Fruit fly (Drosophila melanogaster): ENCODE results near the gene tay.
A peak's percentile ranks its signal among the peaks of the same experiment; 100 is the strongest.

The tay gene

DNA sequence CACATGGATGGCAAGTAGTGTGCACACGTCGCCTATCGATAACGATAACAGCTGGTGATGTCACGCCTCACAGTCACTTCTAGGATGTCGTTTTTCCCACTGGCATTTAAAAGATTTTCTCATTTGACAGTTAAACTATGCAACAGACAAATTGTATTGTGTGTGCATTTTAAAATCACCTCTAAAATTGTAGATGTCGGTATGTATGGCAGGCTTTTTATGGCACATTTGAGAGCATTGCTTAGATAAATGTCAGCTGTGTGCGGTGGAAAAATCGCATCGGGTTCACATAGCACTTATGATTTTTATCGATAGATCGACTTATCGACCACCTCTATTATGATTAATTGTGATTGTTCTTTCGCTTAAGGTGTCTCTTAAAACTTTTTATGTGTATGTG lies 43.0 kb downstream of the tay start, which contains the start of the genes ArgRS and CG8578 (continued):
- peak; percentile 29 for TF ChIP-seq CG11762 (GFP tag; optimal IDR thresholded peaks at IDR 0.05; ENCODE audit: insufficient read depth)
- TF ChIP-seq Hr4 (GFP tag; optimal IDR thresholded peaks at IDR 0.05) = peak; percentile 72
- no peak for TF ChIP-seq CG8319 (GFP tag; optimal IDR thresholded peaks at IDR 0.05)
- TF ChIP-seq Hr39 (GFP tag; optimal IDR thresholded peaks at IDR 0.05) = peak; percentile 60
- peak; percentile 80 for TF ChIP-seq Eip75B (GFP tag; optimal IDR thresholded peaks at IDR 0.05)
- peak; percentile 28 for TF ChIP-seq acj6 (GFP tag; optimal IDR thresholded peaks at IDR 0.05)
- TF ChIP-seq Ets21C (GFP tag; optimal IDR thresholded peaks at IDR 0.05) = peak; percentile 44
- TF ChIP-seq Ets96B (tag; optimal IDR thresholded peaks at IDR 0.05) = no peak
- peak; percentile 27 for TF ChIP-seq Sox15 (GFP tag; optimal IDR thresholded peaks at IDR 0.05)
- peak; percentile 43 for TF ChIP-seq esn (GFP tag; optimal IDR thresholded peaks at IDR 0.05)
- TF ChIP-seq fkh (GFP tag; optimal IDR thresholded peaks at IDR 0.05) = no peak

DNA sequence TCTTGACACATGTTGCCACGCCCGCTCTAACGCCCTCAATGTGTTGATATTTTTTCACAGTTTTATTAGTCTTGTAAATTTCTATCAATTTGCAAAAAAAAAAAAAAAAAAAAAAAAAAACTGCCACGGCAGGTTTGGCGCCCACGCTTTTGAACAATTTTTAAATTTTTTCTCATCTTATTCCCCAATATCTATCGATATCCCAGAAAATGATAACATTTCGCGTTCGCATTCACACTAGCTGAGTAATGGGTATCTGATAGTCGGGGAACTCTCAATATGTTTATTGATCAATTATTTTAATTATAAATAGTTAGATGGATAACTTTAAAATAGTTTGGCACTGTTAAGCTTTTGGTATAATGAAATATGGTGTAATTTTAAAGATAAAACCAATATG lies 45.8 kb downstream of the tay start:
- TF ChIP-seq CG11294 (GFP tag; IDR thresholded peaks at IDR 0.05) (no peak), Hr38 (GFP tag; optimal IDR thresholded peaks at IDR 0.05) (no peak), Sox15 (GFP tag; optimal IDR thresholded peaks at IDR 0.05) (no peak), CG3919 (GFP tag; optimal IDR thresholded peaks at IDR 0.05) (no peak), fkh (GFP tag; optimal IDR thresholded peaks at IDR 0.05) (no peak), Sox14 (GFP tag; optimal IDR thresholded peaks at IDR 0.05) (no peak), CG15336 (GFP tag; IDR thresholded peaks at IDR 0.05) (no peak), CG6792 (GFP tag; optimal IDR thresholded peaks at IDR 0.05) (no peak), CG9139 (GFP tag; optimal IDR thresholded peaks at IDR 0.05) (no peak), dsx (GFP tag; optimal IDR thresholded peaks at IDR 0.05; ENCODE audit: poor library complexity, severe bottlenecking) (no peak), CG10631 (GFP tag; optimal IDR thresholded peaks at IDR 0.05) (no peak)

DNA sequence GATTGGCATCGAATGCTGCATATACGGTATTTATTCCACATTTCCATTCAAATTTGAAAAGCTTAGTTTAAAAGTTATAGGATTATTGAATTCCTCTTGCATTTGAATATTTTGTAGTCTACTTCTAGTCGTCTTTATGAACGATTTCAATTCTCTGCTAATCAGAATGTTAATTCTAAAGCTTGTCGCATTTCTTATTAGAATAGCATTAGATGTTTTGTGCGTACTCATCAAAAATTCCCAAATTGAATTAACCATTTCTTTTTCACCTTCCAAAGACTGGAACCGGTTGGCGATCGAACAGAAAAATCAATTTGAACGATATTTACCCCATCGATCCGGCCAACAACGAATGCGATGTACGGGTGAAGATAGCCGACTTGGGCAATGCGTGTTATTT lies 47.1 kb downstream of the tay start:
- TF ChIP-seq Hr39 (GFP tag; optimal IDR thresholded peaks at IDR 0.05) (no peak), CG6276 (GFP tag; optimal IDR thresholded peaks at IDR 0.05) (no peak)

DNA sequence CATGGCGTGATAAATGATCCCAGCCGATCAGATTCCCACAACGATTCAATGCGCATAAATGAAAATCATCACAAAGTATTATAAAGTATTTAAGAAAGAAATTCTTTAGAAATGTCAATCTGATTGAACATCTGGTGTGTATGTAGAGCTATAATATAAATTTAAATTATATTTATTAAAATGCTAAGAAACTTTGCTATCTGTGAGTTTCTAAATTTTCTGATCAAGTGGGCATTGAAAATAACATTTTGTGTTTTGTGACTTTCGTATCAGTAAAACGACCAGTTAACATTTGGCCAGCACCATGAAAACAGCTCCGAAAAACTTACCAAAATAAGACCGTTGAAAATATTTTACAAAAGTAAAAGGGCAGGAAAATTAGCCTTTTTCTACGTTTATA lies 49.6 kb downstream of the tay start, which contains the start of gene CG8565:
CG8565 (plus strand) TSS at position 301 of the 400 bp plus-strand sequence.
- TF ChIP-seq CG6163 (GFP tag; IDR thresholded peaks at IDR 0.05) = no peak
- no peak for TF ChIP-seq CG7368 (GFP tag; optimal IDR thresholded peaks at IDR 0.05)
- TF ChIP-seq acj6 (GFP tag; optimal IDR thresholded peaks at IDR 0.05) = no peak
- TF ChIP-seq CG3032 (tag; optimal IDR thresholded peaks at IDR 0.05) = no peak
- no peak for TF ChIP-seq Eip78C (GFP tag)
- no peak for TF ChIP-seq CG4318 (GFP tag; optimal IDR thresholded peaks at IDR 0.05)

DNA sequence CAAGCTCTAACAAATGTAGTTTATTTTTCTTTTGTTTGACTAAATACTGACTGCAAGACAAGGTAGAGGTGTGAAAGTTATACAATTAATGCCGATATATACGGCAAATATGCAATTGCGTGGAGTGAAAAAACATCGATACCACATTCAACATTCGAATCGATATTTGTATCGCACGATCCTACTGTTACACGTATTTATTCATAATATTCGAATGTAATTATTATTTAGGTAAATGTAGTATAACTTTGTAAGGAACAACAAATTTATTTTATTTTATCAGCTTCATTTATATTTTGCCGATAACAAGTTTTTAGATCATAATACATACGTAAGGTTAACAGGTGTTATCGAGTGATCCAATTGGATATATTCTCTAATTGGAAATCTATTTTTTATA lies 51.7 kb downstream of the tay start, which contains the start of gene Chc:
Chc (minus strand) TSS at position 98 of the 400 bp plus-strand sequence.
- TF ChIP-seq Sox102F (GFP tag; optimal IDR thresholded peaks at IDR 0.05) (peak; percentile 6), vri (GFP tag; optimal IDR thresholded peaks at IDR 0.05) (no peak), Sox14 (GFP tag; optimal IDR thresholded peaks at IDR 0.05) (peak; percentile 60), Smox (GFP tag; optimal IDR thresholded peaks at IDR 0.05) (peak; percentile 29), eg (GFP tag; IDR thresholded peaks at IDR 0.05) (no peak), CG10669 (GFP tag; optimal IDR thresholded peaks at IDR 0.05) (no peak), CG1621 (tag; optimal IDR thresholded peaks at IDR 0.05) (peak; percentile 92), CG10631 (GFP tag; optimal IDR thresholded peaks at IDR 0.05) (peak; percentile 28), Hr39 (GFP tag; optimal IDR thresholded peaks at IDR 0.05) (peak; percentile 1), lz (GFP tag; optimal IDR thresholded peaks at IDR 0.05) (peak; percentile 16), ss (GFP tag; optimal IDR thresholded peaks at IDR 0.05) (no peak), Met (GFP tag; optimal IDR thresholded peaks at IDR 0.05) (peak; percentile 13), CG6163 (GFP tag; IDR thresholded peaks at IDR 0.05) (no peak), CG4318 (GFP tag; optimal IDR thresholded peaks at IDR 0.05) (no peak), Ets96B (tag; optimal IDR thresholded peaks at IDR 0.05) (no peak), fkh (GFP tag; optimal IDR thresholded peaks at IDR 0.05) (peak; percentile 14), CG8119 (GFP tag; IDR thresholded peaks at IDR 0.05) (no peak), Eip78C (GFP tag) (peak; percentile 68), esn (GFP tag; optimal IDR thresholded peaks at IDR 0.05) (peak; percentile 22), Ets21C (GFP tag; optimal IDR thresholded peaks at IDR 0.05) (peak; percentile 10)

All from whole organism, prepupa.